Fruit fly (Drosophila melanogaster) whole organism, wandering third instar larva: ENCODE results near the gene CG18476.

Experiments
- GATAd ChIP-seq: sonication (Bioruptor generic); optimal IDR thresholded peaks from 2 replicates; lab custom pipeline; 2016; ENCODE audit warnings: missing biosample characterization, missing genetic modification characterization
- N ChIP-seq: fragments of >200 bp; optimal IDR thresholded peaks from 2 replicates; lab custom pipeline; 2018; ENCODE audit warnings: missing biosample characterization, missing external identifiers, missing genetic modification characterization
- OdsH ChIP-seq: fragments of 200-800 bp; sonication (Bioruptor generic); optimal IDR thresholded peaks from 2 replicates; lab custom pipeline; 2016; ENCODE audit warnings: missing biosample characterization, mild to moderate bottlenecking, missing genetic modification characterization
- fru ChIP-seq: fragments of 200-800 bp; sonication (Bioruptor generic); optimal IDR thresholded peaks from 3 replicates; lab custom pipeline; 2016; ENCODE audit warnings: missing biosample characterization, mild to moderate bottlenecking, missing genetic modification characterization
- lola ChIP-seq: fragments of >200 bp; optimal IDR thresholded peaks from 2 replicates; lab custom pipeline; 2017; ENCODE audit warnings: missing biosample characterization, missing genetic modification characterization
- usp ChIP-seq: fragments of >200 bp; optimal IDR thresholded peaks from 2 replicates; lab custom pipeline; 2017; ENCODE audit warnings: missing biosample characterization, missing genetic modification characterization

- TF ChIP-seq GATAd = no peak
- TF ChIP-seq N (GFP tag; lab: Kevin White, UChicago) = no peak
- no peak for TF ChIP-seq usp (GFP tag; lab: Kevin White, UChicago)
- no peak for TF ChIP-seq fru (GFP tag; lab: Kevin White, UChicago)
- no peak for TF ChIP-seq OdsH (GFP tag; lab: Kevin White, UChicago)
- no peak for TF ChIP-seq lola
Measured at dm6 chr3R:11711376-11711775, 33.5 kb upstream of the CG18476 start, which contains the start of gene CG14720.
